Fruit fly (Drosophila melanogaster) Kc167 (cell line): ENCODE data around the gene CG7530.

ENCODE experiments used
- Myc ChIP-seq: fragments of >200 bp; optimal IDR thresholded peaks from 2 replicates; lab custom pipeline; 2017; ENCODE audit warnings: missing external identifiers
- Sin3A ChIP-seq: fragments of >200 bp; optimal IDR thresholded peaks from 2 replicates; lab custom pipeline; 2018; ENCODE audit warnings: missing external identifiers
- h ChIP-seq: fragments of >200 bp; optimal IDR thresholded peaks from 3 replicates; lab custom pipeline; 2018; ENCODE audit warnings: missing external identifiers
- insv ChIP-seq: fragments of >200 bp; optimal IDR thresholded peaks from 3 replicates; lab custom pipeline; 2018; ENCODE audit warnings: missing external identifiers
- psq ChIP-seq: fragments of >200 bp; optimal IDR thresholded peaks from 2 replicates; lab custom pipeline; 2017; ENCODE audit warnings: missing external identifiers
- ttk ChIP-seq: sonication (Bioruptor generic); optimal IDR thresholded peaks from 2 replicates; lab custom pipeline; 2017; ENCODE audit warnings: missing external identifiers

The CG7530 gene

dm6 chr3R:14742064-14742463, 10.8 kb upstream of the CG7530 start:
- no peak for TF ChIP-seq ttk
- no peak for TF ChIP-seq psq (lab: Kevin White, UChicago)
- no peak for TF ChIP-seq Sin3A (lab: Kevin White, UChicago)
- TF ChIP-seq Myc (lab: Kevin White, UChicago): no peak
- no peak for TF ChIP-seq h (lab: Kevin White, UChicago)
- no peak for TF ChIP-seq insv (lab: Kevin White, UChicago)

- TF ChIP-seq Sin3A (lab: Kevin White, UChicago) (no peak), Myc (lab: Kevin White, UChicago) (no peak), h (lab: Kevin White, UChicago) (no peak), psq (lab: Kevin White, UChicago) (no peak)
These were observed 10.0 kb upstream of the CG7530 start, which contains the start of the genes eff and jvl for dm6 chr3R:14741192-14741915. Gene eff, minus strand, starts transcription at chr3R:14741319. Gene jvl, plus strand, starts transcription at chr3R:14741582.

- TF ChIP-seq h (lab: Kevin White, UChicago) (no peak), psq (lab: Kevin White, UChicago) (no peak), Myc (lab: Kevin White, UChicago) (no peak), insv (lab: Kevin White, UChicago) (no peak), ttk (no peak), Sin3A (lab: Kevin White, UChicago) (no peak)
These were observed 9.4 kb upstream of the CG7530 start for dm6 chr3R:14740658-14741191.

- TF ChIP-seq insv (lab: Kevin White, UChicago) (no peak), h (lab: Kevin White, UChicago) (no peak), ttk (no peak), Myc (lab: Kevin White, UChicago) (no peak), Sin3A (lab: Kevin White, UChicago) (no peak), psq (lab: Kevin White, UChicago) (no peak)
These were observed 8.9 kb upstream of the CG7530 start for dm6 chr3R:14740253-14740522.

dm6 chr3R:14739501-14740252, 8.4 kb upstream of the CG7530 start:
- TF ChIP-seq insv (lab: Kevin White, UChicago) (no peak), psq (lab: Kevin White, UChicago) (no peak), h (lab: Kevin White, UChicago) (no peak), Myc (lab: Kevin White, UChicago) (no peak), Sin3A (lab: Kevin White, UChicago) (no peak), ttk (no peak)

- TF ChIP-seq Myc (lab: Kevin White, UChicago): no peak
- TF ChIP-seq Sin3A (lab: Kevin White, UChicago): no peak
These were observed 7.8 kb upstream of the CG7530 start for dm6 chr3R:14739088-14739487.

dm6 chr3R:14737894-14738860, 6.9 kb upstream of the CG7530 start:
- no peak for TF ChIP-seq h (lab: Kevin White, UChicago)
- no peak for TF ChIP-seq Myc (lab: Kevin White, UChicago)
- TF ChIP-seq psq (lab: Kevin White, UChicago): no peak
- TF ChIP-seq ttk: no peak
- TF ChIP-seq Sin3A (lab: Kevin White, UChicago): no peak
- TF ChIP-seq insv (lab: Kevin White, UChicago): no peak

dm6 chr3R:14736674-14737073, 5.4 kb upstream of the CG7530 start:
- TF ChIP-seq psq (lab: Kevin White, UChicago) (no peak), insv (lab: Kevin White, UChicago) (no peak), Myc (lab: Kevin White, UChicago) (no peak), Sin3A (lab: Kevin White, UChicago) (no peak), h (lab: Kevin White, UChicago) (no peak), ttk (no peak)

- TF ChIP-seq insv (lab: Kevin White, UChicago) (no peak), Myc (lab: Kevin White, UChicago) (no peak), psq (lab: Kevin White, UChicago) (no peak), Sin3A (lab: Kevin White, UChicago) (no peak), h (lab: Kevin White, UChicago) (no peak), ttk (no peak)
These were observed 4.7 kb upstream of the CG7530 start for dm6 chr3R:14736001-14736400.

- TF ChIP-seq h (lab: Kevin White, UChicago) (no peak), ttk (no peak), Sin3A (lab: Kevin White, UChicago) (no peak), Myc (lab: Kevin White, UChicago) (no peak), psq (lab: Kevin White, UChicago) (no peak), insv (lab: Kevin White, UChicago) (no peak)
These were observed 3.5 kb upstream of the CG7530 start for dm6 chr3R:14734623-14735392.
